Worm (Caenorhabditis elegans): ENCODE data around the gene ZK105.14.

- TF ChIP-seq zip-5 (tag; optimal IDR thresholded peaks at IDR 0.05), result no peak
- no peak for TF ChIP-seq elt-4 (tag; optimal IDR thresholded peaks at IDR 0.05)
- no peak for TF ChIP-seq mec-3 (tag; optimal IDR thresholded peaks at IDR 0.05; ENCODE audit: borderline replicate concordance)
- no peak for TF ChIP-seq npax-4 (tag; optimal IDR thresholded peaks at IDR 0.05)
- TF ChIP-seq nhr-11 (tag; optimal IDR thresholded peaks at IDR 0.05), result no peak
- TF ChIP-seq K09A11.1 (tag; optimal IDR thresholded peaks at IDR 0.05; ENCODE audit: insufficient read depth), result no peak
- TF ChIP-seq madf-2 (tag; optimal IDR thresholded peaks at IDR 0.05), result no peak
These were observed 5.1 kb upstream of the ZK105.14 start for ce11 chrV:7726927-7727326.
